Worm (Caenorhabditis elegans): ENCODE results near the gene fbxa-111.
"Not testable (repeated sequence)": the region's sequence is repeated elsewhere in the genome, so short reads cannot be mapped to it uniquely, and the experiment has no call there.

The fbxa-111 gene

DNA sequence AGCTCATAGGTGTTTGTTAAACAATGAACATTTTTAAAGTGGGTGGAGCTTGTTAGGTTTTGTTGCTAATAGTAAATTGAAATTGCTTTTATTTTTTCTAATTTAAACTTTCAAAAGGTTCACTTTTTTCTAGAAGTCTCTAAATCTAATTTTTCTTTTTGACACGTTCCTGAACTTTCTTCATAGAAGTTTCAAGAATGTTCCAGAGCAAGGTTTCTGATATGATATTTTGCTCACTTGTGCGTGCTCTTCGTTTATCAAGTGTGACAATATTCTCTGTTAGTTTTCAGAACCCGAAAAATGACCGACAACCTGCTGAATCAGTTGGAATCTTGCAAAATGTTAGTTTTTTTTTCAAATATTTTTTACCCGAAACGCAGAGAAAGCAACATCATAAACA lies 10.8 kb downstream of the fbxa-111 start, which contains the start of gene fbxa-148:
Gene fbxa-148 (plus strand): TSS at position 301 of the 400 bp plus-strand sequence.
- not testable (repeated sequence) for TF ChIP-seq mls-2 (tag; optimal IDR thresholded peaks at IDR 0.05); lsy-2 (tag; optimal IDR thresholded peaks at IDR 0.05); ham-2 (GFP tag; optimal IDR thresholded peaks at IDR 0.05)

- TF ChIP-seq nhr-2 (tag; optimal IDR thresholded peaks at IDR 0.05), result no peak
- TF ChIP-seq ham-2 (GFP tag; optimal IDR thresholded peaks at IDR 0.05), result no peak
- TF ChIP-seq tbx-8 (GFP tag; optimal IDR thresholded peaks at IDR 0.05), result no peak
- TF ChIP-seq blmp-1 (tag; optimal IDR thresholded peaks at IDR 0.05), result no peak
These were observed 22.2 kb downstream of the fbxa-111 start, which contains the start of gene Y102A5C.36 for ce11 chrV:16927345-16927744. Y102A5C.36 (minus strand) TSS chrV:16927445.

DNA sequence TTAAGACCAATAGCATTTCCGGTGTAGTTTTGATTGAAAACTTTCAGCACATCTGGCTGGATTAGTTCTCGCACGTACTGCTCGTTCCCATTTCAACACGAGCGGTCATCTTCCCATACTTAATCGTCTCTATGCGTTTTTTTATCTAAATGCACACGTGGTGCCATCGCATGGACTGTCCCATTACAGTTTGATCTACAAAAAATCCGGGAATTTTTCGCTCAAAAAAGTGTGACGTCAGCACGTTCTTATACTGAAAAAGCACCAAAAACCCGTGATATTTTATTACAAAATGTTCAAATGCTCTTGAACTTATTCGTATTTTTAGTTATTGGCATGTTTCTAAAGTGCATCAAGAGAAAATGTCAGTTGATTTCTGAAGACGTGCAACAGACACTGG lies 27.6 kb downstream of the fbxa-111 start, which contains the start of gene Y102A5C.4:
Gene Y102A5C.4 (plus strand): TSS at position 301 of the 400 bp plus-strand sequence.
- TF ChIP-seq zip-8 (tag; optimal IDR thresholded peaks at IDR 0.05) (no peak), nhr-28 (tag; optimal IDR thresholded peaks at IDR 0.05) (no peak), cnd-1 (tag; optimal IDR thresholded peaks at IDR 0.05) (no peak), nhr-237 (tag; optimal IDR thresholded peaks at IDR 0.05) (no peak), nhr-2 (tag; optimal IDR thresholded peaks at IDR 0.05) (no peak), lin-32 (GFP tag; optimal IDR thresholded peaks at IDR 0.05) (no peak), mls-2 (tag; optimal IDR thresholded peaks at IDR 0.05) (no peak), elt-1 (tag; optimal IDR thresholded peaks at IDR 0.05; ENCODE audit: borderline replicate concordance, insufficient read depth) (no peak), tbx-8 (GFP tag; optimal IDR thresholded peaks at IDR 0.05) (no peak), drap-1 (GFP tag; optimal IDR thresholded peaks at IDR 0.05) (no peak), ceh-43 (GFP tag; optimal IDR thresholded peaks at IDR 0.05) (no peak), nhr-12 (tag; optimal IDR thresholded peaks at IDR 0.05) (no peak), ham-2 (GFP tag; optimal IDR thresholded peaks at IDR 0.05) (no peak)

DNA sequence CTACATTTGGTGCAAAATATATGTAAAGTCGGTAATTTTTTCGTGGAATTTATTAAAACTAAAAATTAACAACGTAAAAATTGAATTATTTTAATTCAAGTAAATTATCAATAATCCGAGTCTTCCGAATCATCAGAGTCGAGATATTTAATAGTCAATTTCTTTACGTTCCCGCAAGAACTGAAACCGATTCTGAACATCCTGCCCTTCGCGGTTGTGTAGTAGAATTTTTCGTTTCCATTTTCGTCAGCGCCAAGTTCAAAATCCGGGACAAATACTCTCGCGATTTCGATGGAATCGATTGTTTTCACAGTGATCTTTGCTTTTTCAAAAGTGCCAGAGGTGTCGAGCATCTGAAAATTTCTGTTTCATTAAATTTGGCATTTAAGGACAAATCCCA lies 29.8 kb downstream of the fbxa-111 start:
- no peak for TF ChIP-seq ces-1 (GFP tag; optimal IDR thresholded peaks at IDR 0.05)
- no peak for TF ChIP-seq lsy-2 (tag; optimal IDR thresholded peaks at IDR 0.05)
- no peak for TF ChIP-seq snpc-4 (tag; optimal IDR thresholded peaks at IDR 0.05)
- no peak for TF ChIP-seq cnd-1 (tag; optimal IDR thresholded peaks at IDR 0.05)
- TF ChIP-seq ceh-83 (GFP tag; optimal IDR thresholded peaks at IDR 0.05), result no peak

DNA sequence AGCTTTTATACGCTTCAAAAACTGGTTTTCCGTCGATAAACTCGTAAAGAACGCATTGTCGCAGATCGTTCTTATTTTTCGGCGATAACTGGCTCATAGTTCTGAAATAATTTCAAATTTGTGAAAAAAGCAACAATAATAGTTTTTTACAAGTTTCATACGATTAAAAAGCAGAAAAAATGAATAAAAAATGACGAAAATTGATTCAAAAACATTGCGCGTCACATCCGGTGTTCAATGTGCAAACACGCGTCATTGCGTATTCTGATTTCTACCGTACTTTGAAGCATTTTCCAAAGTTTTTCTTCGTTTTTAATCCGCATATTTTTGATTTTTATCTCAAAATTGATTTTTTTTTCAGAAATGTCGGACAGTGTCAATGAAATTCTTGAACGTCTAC lies 31.1 kb downstream of the fbxa-111 start, which contains the start of the genes fbxa-206 and Y102A5C.2:
Gene fbxa-206 (minus strand): TSS at position 101 of the 400 bp plus-strand sequence.
Gene Y102A5C.2 (plus strand): TSS at position 354 of the 400 bp plus-strand sequence.
- TF ChIP-seq drap-1 (GFP tag; optimal IDR thresholded peaks at IDR 0.05), result no peak

DNA sequence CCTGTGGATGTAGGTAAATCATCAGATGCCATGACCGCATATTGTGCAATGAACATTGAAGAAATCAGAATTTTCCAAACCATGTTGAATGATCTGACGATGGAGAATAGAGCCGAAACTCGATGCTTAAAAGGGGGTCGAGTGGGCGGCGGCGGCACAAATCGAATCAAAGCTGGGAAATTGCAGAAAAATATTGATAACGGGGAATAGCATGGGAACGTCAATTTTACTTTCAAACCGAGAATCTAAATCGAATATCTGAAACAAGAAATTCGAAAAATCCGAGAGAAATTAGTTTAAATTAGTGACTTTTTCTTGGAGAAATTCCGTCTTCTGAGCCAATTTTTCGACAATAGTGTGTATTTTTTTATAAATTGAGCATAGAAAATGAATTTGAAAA lies 33.4 kb downstream of the fbxa-111 start, which contains the start of gene F09C6.10:
Gene F09C6.10 (minus strand): TSS at position 101 of the 400 bp plus-strand sequence.
- no peak for TF ChIP-seq ceh-39 (tag; optimal IDR thresholded peaks at IDR 0.05)
- TF ChIP-seq lin-32 (GFP tag; optimal IDR thresholded peaks at IDR 0.05), result no peak
- no peak for TF ChIP-seq pha-4 (tag; optimal IDR thresholded peaks at IDR 0.05)
- no peak for TF ChIP-seq ztf-11 (tag; optimal IDR thresholded peaks at IDR 0.05)

- no peak for TF ChIP-seq unc-39 (tag; optimal IDR thresholded peaks at IDR 0.05)
- no peak for TF ChIP-seq nhr-12 (tag; optimal IDR thresholded peaks at IDR 0.05)
- no peak for TF ChIP-seq cnd-1 (tag; optimal IDR thresholded peaks at IDR 0.05)
- no peak for TF ChIP-seq lin-13 (tag; optimal IDR thresholded peaks at IDR 0.05)
- TF ChIP-seq nhr-28 (tag; optimal IDR thresholded peaks at IDR 0.05), result no peak
- no peak for TF ChIP-seq snpc-4 (tag; optimal IDR thresholded peaks at IDR 0.05)
- TF ChIP-seq lsy-2 (tag; optimal IDR thresholded peaks at IDR 0.05), result no peak
- no peak for TF ChIP-seq sptf-1 (tag; optimal IDR thresholded peaks at IDR 0.05)
- TF ChIP-seq ceh-39 (tag; optimal IDR thresholded peaks at IDR 0.05), result no peak
- no peak for TF ChIP-seq ztf-11 (tag; optimal IDR thresholded peaks at IDR 0.05)
- TF ChIP-seq tbx-8 (GFP tag; optimal IDR thresholded peaks at IDR 0.05), result no peak
- no peak for TF ChIP-seq mls-2 (tag; optimal IDR thresholded peaks at IDR 0.05)
- no peak for TF ChIP-seq zip-8 (tag; optimal IDR thresholded peaks at IDR 0.05)
- no peak for TF ChIP-seq mab-5 (tag; optimal IDR thresholded peaks at IDR 0.05)
- TF ChIP-seq ceh-43 (GFP tag; optimal IDR thresholded peaks at IDR 0.05), result no peak
- TF ChIP-seq blmp-1 (tag; optimal IDR thresholded peaks at IDR 0.05), result no peak
- no peak for TF ChIP-seq mep-1 (tag; optimal IDR thresholded peaks at IDR 0.05)
- no peak for TF ChIP-seq nhr-76 (tag; optimal IDR thresholded peaks at IDR 0.05)
These were observed 37.6 kb downstream of the fbxa-111 start, which contains the start of gene nhr-116 for ce11 chrV:16911934-16912333. nhr-116 (plus strand) TSS chrV:16912234.

Data from whole organism, mixed stage, embryonic.